Worm (Caenorhabditis elegans) whole organism, mixed stage, embryonic: ENCODE measurements around the gene asp-12.

ENCODE experiments used
- blmp-1 ChIP-seq: fragments of 150-350 bp; optimal IDR thresholded peaks from 2 replicates; lab custom pipeline; 2014; ENCODE audit warnings: missing biosample characterization, missing genetic modification characterization
- elt-3 ChIP-seq: fragments of 150-350 bp; optimal IDR thresholded peaks from 2 replicates; lab custom pipeline; 2014; ENCODE audit warnings: missing biosample characterization, missing genetic modification characterization
- lin-13 ChIP-seq: fragments of 150-350 bp; optimal IDR thresholded peaks from 2 replicates; lab custom pipeline; 2014; ENCODE audit warnings: missing biosample characterization, missing genetic modification characterization
- nhr-12 ChIP-seq: fragments of 150-350 bp; optimal IDR thresholded peaks from 2 replicates; lab custom pipeline; 2014; ENCODE audit warnings: missing biosample characterization, missing genetic modification characterization
- pha-4 ChIP-seq: fragments of 150-350 bp; optimal IDR thresholded peaks from 2 replicates; lab custom pipeline; 2018; ENCODE audit warnings: missing biosample characterization, missing genetic modification reagents, missing genetic modification characterization
- sptf-1 ChIP-seq: sonication (generic microtip); optimal IDR thresholded peaks from 2 replicates; lab custom pipeline; 2017; ENCODE audit warnings: mild to moderate bottlenecking, missing genetic modification characterization, moderate library complexity, missing compliant biosample characterization
- ztf-11 ChIP-seq: fragments of 150-350 bp; optimal IDR thresholded peaks from 2 replicates; lab custom pipeline; 2014; ENCODE audit warnings: missing biosample characterization, missing genetic modification characterization

DNA sequence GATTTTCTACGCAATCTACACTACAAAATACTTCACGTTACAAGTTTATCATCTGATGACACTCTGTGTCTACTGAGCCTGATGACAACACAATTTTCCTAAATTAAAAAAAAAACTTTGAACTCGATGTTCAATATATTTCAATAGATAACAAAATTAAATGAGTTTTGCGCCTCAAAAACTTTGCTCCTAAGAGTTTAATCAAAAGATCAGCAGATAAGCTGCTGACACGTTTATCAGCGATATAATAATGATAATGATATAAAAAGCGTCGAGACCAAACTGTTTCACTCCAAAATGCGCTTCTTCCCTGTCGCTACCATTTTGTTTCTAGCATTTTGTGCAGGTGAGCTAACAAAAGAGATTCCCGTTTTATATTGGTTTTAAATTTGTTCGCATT, 38.7 kb downstream of the asp-12 start, which contains the start of gene clec-218:
- TF ChIP-seq pha-4 (tag; lab: Kevin White, UChicago) (no peak), nhr-12 (tag; lab: Kevin White, UChicago) (no peak), lin-13 (tag; lab: Kevin White, UChicago) (no peak), blmp-1 (no peak), ztf-11 (tag; lab: Kevin White, UChicago) (no peak), elt-3 (no peak), sptf-1 (tag; lab: Kevin White, UChicago) (no peak)
